Worm (Caenorhabditis elegans) whole organism, L3 larva: ENCODE results near the gene C25H3.15.

ENCODE experiments used
- R02D3.7 ChIP-seq: fragments of 150-350 bp; optimal IDR thresholded peaks from 2 replicates; lab custom pipeline; 2014; ENCODE audit warnings: missing biosample characterization, missing genetic modification characterization
- aly-2 ChIP-seq: fragments of 150-350 bp; optimal IDR thresholded peaks from 2 replicates; lab custom pipeline; 2014; ENCODE audit warnings: missing biosample characterization, missing genetic modification characterization
- ama-1 ChIP-seq: fragments of 150-350 bp; optimal IDR thresholded peaks from 2 replicates; lab custom pipeline; 2018
- elt-1 ChIP-seq: fragments of 150-350 bp; optimal IDR thresholded peaks from 2 replicates; lab custom pipeline; 2014; ENCODE audit warnings: missing biosample characterization, missing genetic modification characterization
- fkh-10 ChIP-seq: sonication (generic microtip); optimal IDR thresholded peaks from 2 replicates; lab custom pipeline; 2017; ENCODE audit warnings: missing biosample characterization, missing genetic modification reagents, missing genetic modification characterization
- lin-39 ChIP-seq: fragments of 150-350 bp; optimal IDR thresholded peaks from 2 replicates; lab custom pipeline; 2018; ENCODE audit warnings: missing biosample characterization, missing genetic modification reagents, missing genetic modification characterization
- lsy-12 ChIP-seq: sonication (generic microtip); optimal IDR thresholded peaks from 2 replicates; lab custom pipeline; 2016; ENCODE audit warnings: mild to moderate bottlenecking, missing genetic modification characterization, missing compliant biosample characterization
- nfya-1 ChIP-seq: sonication (generic microtip); optimal IDR thresholded peaks from 2 replicates; lab custom pipeline; 2017; ENCODE audit warnings: missing genetic modification characterization, mild to moderate bottlenecking, missing compliant biosample characterization, antibody characterized with exemption, moderate library complexity; ENCODE audit not compliant: insufficient read depth
- nhr-237 ChIP-seq: fragments of 150-350 bp; optimal IDR thresholded peaks from 2 replicates; lab custom pipeline; 2014; ENCODE audit warnings: missing biosample characterization, missing genetic modification characterization
- nhr-28 ChIP-seq: fragments of 150-350 bp; optimal IDR thresholded peaks from 2 replicates; lab custom pipeline; 2014; ENCODE audit warnings: missing biosample characterization, missing genetic modification characterization
- nhr-77 ChIP-seq: fragments of 150-350 bp; optimal IDR thresholded peaks from 2 replicates; lab custom pipeline; 2014; ENCODE audit warnings: missing biosample characterization, missing genetic modification characterization
- snpc-4 ChIP-seq: fragments of 150-350 bp; optimal IDR thresholded peaks from 2 replicates; lab custom pipeline; 2014; ENCODE audit warnings: missing biosample characterization, missing genetic modification characterization
- unc-62 ChIP-seq: fragments of 150-350 bp; sonication (generic microtip); optimal IDR thresholded peaks from 4 replicates; lab custom pipeline; 2014; ENCODE audit warnings: missing biosample characterization, missing genetic modification reagents, missing genetic modification characterization

DNA sequence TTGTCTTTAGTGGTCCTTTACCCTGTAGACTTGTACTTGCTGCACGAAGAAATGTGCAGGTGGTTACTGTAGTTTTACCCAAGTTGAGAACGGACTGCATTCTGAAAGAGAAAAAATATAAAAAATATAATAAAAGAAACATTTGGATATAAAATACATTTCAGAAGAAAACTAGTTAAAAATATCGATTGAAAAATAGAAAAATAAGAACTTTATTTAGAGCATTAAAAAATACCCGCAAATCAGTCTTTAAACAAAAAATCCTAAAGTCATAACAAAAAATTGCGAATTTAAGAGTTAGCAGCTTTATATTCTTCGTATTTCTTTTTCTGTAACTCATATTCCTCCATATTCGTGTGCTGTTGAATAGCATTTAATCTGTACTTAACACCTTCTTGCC is 3.7 kb downstream of the C25H3.15 start, which contains the start of gene C25H3.7:
- TF ChIP-seq unc-62 = no peak
- TF ChIP-seq nfya-1 = no peak
- TF ChIP-seq nhr-237 (tag; lab: Kevin White, UChicago) = no peak
- TF ChIP-seq lsy-12 (tag; lab: Kevin White, UChicago) = no peak
- no peak for TF ChIP-seq aly-2 (tag; lab: Kevin White, UChicago)
- no peak for TF ChIP-seq nhr-77 (tag; lab: Kevin White, UChicago)
- no peak for TF ChIP-seq nhr-28
- TF ChIP-seq elt-1 (tag; lab: Kevin White, UChicago) = no peak
- no peak for TF ChIP-seq fkh-10 (GFP tag; lab: Kevin White, UChicago)
- no peak for TF ChIP-seq ama-1
- TF ChIP-seq snpc-4 (tag; lab: Kevin White, UChicago) = no peak
- no peak for TF ChIP-seq R02D3.7 (tag; lab: Kevin White, UChicago)
- no peak for TF ChIP-seq lin-39
